Worm (Caenorhabditis elegans) whole organism, young adult: ENCODE data around the gene mtrr-1.

ENCODE experiments used
- B0019.2 ChIP-seq: fragments of 200-800 bp; sonication (Bioruptor generic); conservative IDR thresholded peaks from 2 replicates; pipeline ENCODE4 v1.3.6; 2022; ENCODE audit warnings: missing genetic modification reagents, missing genetic modification characterization, missing compliant biosample characterization
- D2030.7 ChIP-seq: fragments of 200-800 bp; sonication (Bioruptor generic); IDR thresholded peaks from 2 replicates; pipeline ENCODE4 v1.3.6; 2022; ENCODE audit warnings: missing genetic modification reagents, missing genetic modification characterization, missing compliant biosample characterization
- F37B4.10 ChIP-seq: fragments of 200-800 bp; sonication (Bioruptor generic); IDR thresholded peaks from 2 replicates; pipeline ENCODE4 v1.3.6; 2022; ENCODE audit warnings: missing genetic modification characterization, missing compliant biosample characterization
- F52B5.7 ChIP-seq: sonication (generic microtip); optimal IDR thresholded peaks from 2 replicates; lab custom pipeline; 2016; ENCODE audit warnings: mild to moderate bottlenecking, missing genetic modification characterization, missing compliant biosample characterization
- F55B11.4 ChIP-seq: sonication (generic microtip); optimal IDR thresholded peaks from 2 replicates; lab custom pipeline; 2016; ENCODE audit warnings: missing compliant biosample characterization, missing genetic modification characterization, borderline replicate concordance; ENCODE audit not compliant: insufficient read depth
- K11D2.4 ChIP-seq: fragments of 200-800 bp; sonication (Bioruptor generic); IDR thresholded peaks from 2 replicates; pipeline ENCODE4 v1.3.6; 2022; ENCODE audit warnings: missing genetic modification reagents, missing genetic modification characterization, missing compliant biosample characterization
- K12H6.12 ChIP-seq: fragments of 200-800 bp; sonication (Bioruptor generic); optimal IDR thresholded peaks from 2 replicates; lab custom pipeline; 2018; ENCODE audit warnings: mild to moderate bottlenecking, missing genetic modification characterization, missing compliant biosample characterization
- Y53G8AR.9 ChIP-seq: fragments of 200-800 bp; sonication (Bioruptor generic); conservative IDR thresholded peaks from 2 replicates; pipeline ENCODE4 v1.3.6; 2022; ENCODE audit warnings: missing genetic modification reagents, missing genetic modification characterization, missing compliant biosample characterization
- ZK185.1 ChIP-seq: sonication (generic microtip); optimal IDR thresholded peaks from 2 replicates; lab custom pipeline; 2016; ENCODE audit warnings: mild to moderate bottlenecking, missing genetic modification characterization, missing compliant biosample characterization; ENCODE audit not compliant: poor library complexity, severe bottlenecking
- aptf-3 ChIP-seq: fragments of 200-800 bp; sonication (Bioruptor generic); IDR thresholded peaks from 2 replicates; pipeline ENCODE4 v1.3.6; 2022; ENCODE audit warnings: missing genetic modification characterization, missing compliant biosample characterization
- atf-7 ChIP-seq: sonication (generic microtip); optimal IDR thresholded peaks from 2 replicates; lab custom pipeline; 2017; ENCODE audit warnings: mild to moderate bottlenecking, missing genetic modification characterization, missing compliant biosample characterization
- bed-1 ChIP-seq: fragments of 200-800 bp; sonication (Bioruptor generic); IDR thresholded peaks from 2 replicates; pipeline ENCODE4 v1.3.6; 2022; ENCODE audit warnings: missing genetic modification reagents, missing genetic modification characterization, missing compliant biosample characterization
- cebp-1 ChIP-seq, 2 experiments: fragments of 200-800 bp in 1 of 2; sonication (Bioruptor generic) in 1 of 2; sonication (generic microtip) in 1 of 2; IDR thresholded peaks in 1 of 2; optimal IDR thresholded peaks in 1 of 2; 2 replicates each; pipeline versions ENCODE4 v1.3.6 to Lab custom; 2017 to 2022; ENCODE audit warnings: missing compliant biosample characterization in 2 of 2, missing genetic modification characterization in 2 of 2, mild to moderate bottlenecking in 1 of 2, missing genetic modification reagents in 1 of 2, moderate library complexity in 1 of 2
- ceh-100 ChIP-seq: fragments of 200-800 bp; sonication (Bioruptor generic); IDR thresholded peaks from 2 replicates; pipeline ENCODE4 v1.3.6; 2022; ENCODE audit warnings: missing genetic modification reagents, missing genetic modification characterization, missing compliant biosample characterization
- ceh-27 ChIP-seq: fragments of 200-800 bp; sonication (Bioruptor generic); optimal IDR thresholded peaks from 2 replicates; lab custom pipeline; 2018; ENCODE audit warnings: mild to moderate bottlenecking, missing genetic modification characterization, moderate library complexity, missing compliant biosample characterization
- ceh-91 ChIP-seq: fragments of 200-800 bp; sonication (Bioruptor generic); IDR thresholded peaks from 2 replicates; pipeline ENCODE4 v1.3.6; 2022; ENCODE audit warnings: missing genetic modification reagents, missing genetic modification characterization, missing compliant biosample characterization
- chd-7 ChIP-seq: sonication (generic microtip); optimal IDR thresholded peaks from 2 replicates; lab custom pipeline; 2016; ENCODE audit warnings: mild to moderate bottlenecking, missing genetic modification characterization, moderate library complexity, missing compliant biosample characterization
- dpff-1 ChIP-seq: sonication (generic microtip); optimal IDR thresholded peaks from 2 replicates; lab custom pipeline; 2017; ENCODE audit warnings: mild to moderate bottlenecking, missing genetic modification characterization, missing compliant biosample characterization
- dpl-1 ChIP-seq: fragments of 150-350 bp; optimal IDR thresholded peaks from 2 replicates; lab custom pipeline; 2014; ENCODE audit warnings: missing biosample characterization, missing genetic modification reagents, missing genetic modification characterization
- egl-18 ChIP-seq: fragments of 200-800 bp; sonication (Bioruptor generic); IDR thresholded peaks from 2 replicates; pipeline ENCODE4 v1.3.6; 2022; ENCODE audit warnings: missing genetic modification reagents, missing genetic modification characterization, missing compliant biosample characterization
- ets-4 ChIP-seq: fragments of 200-800 bp; sonication (Bioruptor generic); optimal IDR thresholded peaks from 2 replicates; lab custom pipeline; 2018; ENCODE audit warnings: mild to moderate bottlenecking, missing genetic modification characterization, missing compliant biosample characterization
- hmg-20 ChIP-seq: fragments of 200-800 bp; sonication (Bioruptor generic); IDR thresholded peaks from 2 replicates; pipeline ENCODE4 v1.3.6; 2022; ENCODE audit warnings: missing genetic modification reagents, missing genetic modification characterization, missing compliant biosample characterization
- lsl-1 ChIP-seq: fragments of 200-800 bp; sonication (Bioruptor generic); optimal IDR thresholded peaks from 2 replicates; lab custom pipeline; 2018; ENCODE audit warnings: mild to moderate bottlenecking, missing genetic modification characterization, moderate library complexity, missing compliant biosample characterization
- madf-3 ChIP-seq: fragments of 200-800 bp; sonication (Bioruptor generic); IDR thresholded peaks from 2 replicates; pipeline ENCODE4 v1.3.6; 2022; ENCODE audit warnings: missing genetic modification reagents, missing genetic modification characterization, missing compliant biosample characterization
- madf-6 ChIP-seq: fragments of 200-800 bp; sonication (Bioruptor generic); IDR thresholded peaks from 2 replicates; pipeline ENCODE4 v1.3.6; 2022; ENCODE audit warnings: missing genetic modification reagents, missing genetic modification characterization, missing compliant biosample characterization
- nfyb-1 ChIP-seq: fragments of 200-800 bp; sonication (Bioruptor generic); IDR thresholded peaks from 2 replicates; pipeline ENCODE4 v1.3.6; 2022; ENCODE audit warnings: missing genetic modification reagents, missing genetic modification characterization, missing compliant biosample characterization
- nhr-27 ChIP-seq: fragments of 200-800 bp; sonication (Bioruptor generic); optimal IDR thresholded peaks from 2 replicates; lab custom pipeline; 2018; ENCODE audit warnings: mild to moderate bottlenecking, missing genetic modification characterization, moderate library complexity, missing compliant biosample characterization
- nhr-80 ChIP-seq: sonication (generic microtip); optimal IDR thresholded peaks from 2 replicates; lab custom pipeline; 2016; ENCODE audit warnings: missing genetic modification characterization, missing compliant biosample characterization
- pha-4 ChIP-seq: fragments of 150-350 bp; sonication (generic microtip); optimal IDR thresholded peaks from 2 replicates; lab custom pipeline; 2014; ENCODE audit warnings: missing biosample characterization, missing genetic modification reagents, missing genetic modification characterization
- snpc-1.3 ChIP-seq: sonication (generic microtip); optimal IDR thresholded peaks from 2 replicates; lab custom pipeline; 2017; ENCODE audit warnings: missing genetic modification characterization, mild to moderate bottlenecking, missing compliant biosample characterization, antibody characterized with exemption, moderate library complexity, missing genotype, missing genetic modification reagents; ENCODE audit not compliant: insufficient read depth
- snpc-4 ChIP-seq, 5 experiments: fragments of 150-350 bp in 1 of 5; sonication (generic microtip) in 4 of 5; optimal IDR thresholded peaks; 2 replicates each; lab custom pipeline; 2014 to 2018; ENCODE audit warnings: missing genetic modification characterization in 5 of 5, missing biosample characterization in 3 of 5, antibody characterized with exemption in 2 of 5, mild to moderate bottlenecking in 2 of 5, missing compliant biosample characterization in 2 of 5, missing genotype in 2 of 5, moderate library complexity in 2 of 5, missing genetic modification reagents in 1 of 5
- sptf-2 ChIP-seq: fragments of 200-800 bp; sonication (Bioruptor generic); optimal IDR thresholded peaks from 2 replicates; lab custom pipeline; 2018; ENCODE audit warnings: mild to moderate bottlenecking, missing genetic modification characterization, missing compliant biosample characterization
- tlf-1 ChIP-seq: fragments of 200-800 bp; sonication (Bioruptor generic); optimal IDR thresholded peaks from 2 replicates; lab custom pipeline; 2018; ENCODE audit warnings: mild to moderate bottlenecking, missing genetic modification characterization, missing compliant biosample characterization
- xnd-1 ChIP-seq: sonication (generic microtip); optimal IDR thresholded peaks from 2 replicates; lab custom pipeline; 2016; ENCODE audit warnings: missing genotype, missing genetic modification reagents, missing genetic modification characterization, missing compliant biosample characterization
- zim-3 ChIP-seq: sonication (generic microtip); optimal IDR thresholded peaks from 2 replicates; lab custom pipeline; 2017; ENCODE audit warnings: mild to moderate bottlenecking, missing genetic modification characterization, moderate library complexity, missing compliant biosample characterization
- ztf-25 ChIP-seq: fragments of 200-800 bp; sonication (Bioruptor generic); IDR thresholded peaks from 2 replicates; pipeline ENCODE4 v1.3.6; 2022; ENCODE audit warnings: missing genetic modification reagents, missing genetic modification characterization, missing compliant biosample characterization
- ztf-28 ChIP-seq: fragments of 200-800 bp; sonication (Bioruptor generic); IDR thresholded peaks from 2 replicates; pipeline ENCODE4 v1.3.6; 2022; ENCODE audit warnings: missing genetic modification reagents, missing genetic modification characterization, missing compliant biosample characterization
- ztf-3 ChIP-seq: fragments of 200-800 bp; sonication (Bioruptor generic); optimal IDR thresholded peaks from 2 replicates; lab custom pipeline; 2018; ENCODE audit warnings: mild to moderate bottlenecking, missing genetic modification characterization, missing compliant biosample characterization
- ztf-6 ChIP-seq: fragments of 200-800 bp; sonication (Bioruptor generic); IDR thresholded peaks from 2 replicates; pipeline ENCODE4 v1.3.6; 2022; ENCODE audit warnings: missing genetic modification reagents, missing genetic modification characterization, missing compliant biosample characterization

The mtrr-1 gene

ce11 chrII:9273984-9274383 is 11.8 kb upstream of the mtrr-1 start (continued):
- TF ChIP-seq tlf-1 (GFP tag; lab: Kevin White, UChicago), result peak; percentile 40
- TF ChIP-seq sptf-2 (GFP tag; lab: Kevin White, UChicago), result no peak
- no peak for TF ChIP-seq F52B5.7 (tag; lab: Kevin White, UChicago)
- no peak for TF ChIP-seq B0019.2 (GFP tag; lab: Robert Waterston, UW)
- TF ChIP-seq madf-3 (GFP tag; lab: Robert Waterston, UW), result peak; percentile 57; the same call in 1 of the 2 replicates
- TF ChIP-seq aptf-3 (GFP tag; lab: Robert Waterston, UW), result no peak
- TF ChIP-seq K12H6.12 (tag; lab: Kevin White, UChicago), result peak; percentile 61
- peak; percentile 34 for TF ChIP-seq atf-7
- TF ChIP-seq lsl-1 (GFP tag; lab: Kevin White, UChicago), result no peak
- no peak for TF ChIP-seq dpl-1 (GFP tag; lab: Kevin White, UChicago)
- TF ChIP-seq F37B4.10 (GFP tag; lab: Robert Waterston, UW), result 0 out of 2 replicates have a peak, but pooled peaks have one; percentile 68
- no peak for TF ChIP-seq F55B11.4 (tag; lab: Kevin White, UChicago)
- no peak for TF ChIP-seq ztf-28 (GFP tag; lab: Robert Waterston, UW)
- no peak for TF ChIP-seq madf-6 (GFP tag; lab: Robert Waterston, UW)
- no peak for TF ChIP-seq ceh-100 (GFP tag; lab: Robert Waterston, UW)
- TF ChIP-seq zim-3, result no peak
- TF ChIP-seq hmg-20 (GFP tag; lab: Robert Waterston, UW), result no peak
- no peak for TF ChIP-seq ztf-25 (GFP tag; lab: Robert Waterston, UW)
- TF ChIP-seq snpc-1.3 (tag; lab: Kevin White, UChicago), result no peak
- no peak for TF ChIP-seq D2030.7 (GFP tag; lab: Robert Waterston, UW)
- no peak for TF ChIP-seq ceh-91 (GFP tag; lab: Robert Waterston, UW)
- no peak for TF ChIP-seq cebp-1 (GFP tag; IDR thresholded peaks at IDR 0.05; lab: Robert Waterston, UW)
- TF ChIP-seq cebp-1 (tag; optimal IDR thresholded peaks at IDR 0.05; lab: Kevin White, UChicago), result peak; percentile 78
- TF ChIP-seq nhr-27 (tag; lab: Kevin White, UChicago), result no peak
- TF ChIP-seq ZK185.1 (tag; lab: Kevin White, UChicago), result peak; percentile 74
- no peak for TF ChIP-seq bed-1 (GFP tag; lab: Robert Waterston, UW)
- TF ChIP-seq nfyb-1 (GFP tag; lab: Robert Waterston, UW), result peak; percentile 67; the same call in 1 of the 2 replicates
- no peak for TF ChIP-seq ztf-6 (GFP tag; lab: Robert Waterston, UW)
- no peak for TF ChIP-seq ets-4 (GFP tag; lab: Kevin White, UChicago)
- TF ChIP-seq pha-4 (tag; lab: Kevin White, UChicago), result peak; percentile 37
- TF ChIP-seq ceh-27, result peak; percentile 67
- TF ChIP-seq ztf-3 (GFP tag; lab: Kevin White, UChicago), result no peak
- no peak for TF ChIP-seq dpff-1
- peak; percentile 4; the same call in 1 of the 2 replicates for TF ChIP-seq egl-18 (GFP tag; lab: Robert Waterston, UW)
- peak; percentile 81 for TF ChIP-seq nhr-80 (tag; lab: Kevin White, UChicago)

ce11 chrII:9274734-9275133 is 11.0 kb upstream of the mtrr-1 start:
- no peak for TF ChIP-seq K11D2.4 (GFP tag; lab: Robert Waterston, UW)
- TF ChIP-seq xnd-1, result peak; percentile 22
- no peak for TF ChIP-seq snpc-4 (GFP tag; optimal IDR thresholded peaks at IDR 0.05; lab: Kevin White, UChicago)
- TF ChIP-seq snpc-4 (tag; optimal IDR thresholded peaks at IDR 0.05; lab: Kevin White, UChicago), result peak in 1 of 4 experiments; percentile 26
- TF ChIP-seq chd-7 (tag; lab: Kevin White, UChicago), result no peak
- 0 out of 2 replicates have a peak, but pooled peaks have one; percentile 48 for TF ChIP-seq Y53G8AR.9
- TF ChIP-seq, all 124 proteins: peak for 3
